Worm (Caenorhabditis elegans) whole organism, L4/young adult: Measurements from ENCODE around the gene T02H6.7.

Source experiments
- W03F9.2 ChIP-seq: fragments of 150-350 bp; optimal IDR thresholded peaks from 2 replicates; lab custom pipeline; 2014; ENCODE audit warnings: missing biosample characterization, missing genetic modification characterization
- dao-5 ChIP-seq: sonication (generic microtip); optimal IDR thresholded peaks from 2 replicates; lab custom pipeline; 2016; ENCODE audit warnings: missing genotype, missing genetic modification characterization, moderate library complexity, missing compliant biosample characterization
- him-1 ChIP-seq: sonication (generic microtip); optimal IDR thresholded peaks from 2 replicates; lab custom pipeline; 2016; ENCODE audit warnings: missing genotype, missing genetic modification reagents, missing genetic modification characterization, missing compliant biosample characterization

Gene T02H6.7

DNA sequence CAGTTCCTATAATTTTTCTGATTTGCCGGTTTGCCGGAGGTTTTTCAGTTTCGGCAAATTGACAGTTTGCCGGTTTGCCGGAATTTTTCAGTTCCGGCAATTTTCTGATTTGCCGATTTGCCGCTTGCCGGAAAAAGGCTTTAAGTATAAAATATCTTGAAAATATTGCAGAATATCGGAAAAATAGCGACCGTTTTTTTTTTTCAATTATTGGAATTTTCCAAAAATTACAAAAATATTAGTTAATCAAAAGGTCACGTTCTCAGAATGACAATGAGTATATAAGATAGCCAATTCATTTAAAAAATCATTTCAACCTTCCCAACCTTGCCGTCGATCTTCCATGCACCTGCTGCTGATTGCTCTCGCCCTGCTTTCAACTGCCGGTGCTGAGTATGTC is at the start of gene T02H6.7:
T02H6.7 (plus strand) TSS at position 301 of the 400 bp plus-strand sequence.
- no peak for TF ChIP-seq him-1
- no peak for TF ChIP-seq W03F9.2
- TF ChIP-seq dao-5 = no peak

DNA sequence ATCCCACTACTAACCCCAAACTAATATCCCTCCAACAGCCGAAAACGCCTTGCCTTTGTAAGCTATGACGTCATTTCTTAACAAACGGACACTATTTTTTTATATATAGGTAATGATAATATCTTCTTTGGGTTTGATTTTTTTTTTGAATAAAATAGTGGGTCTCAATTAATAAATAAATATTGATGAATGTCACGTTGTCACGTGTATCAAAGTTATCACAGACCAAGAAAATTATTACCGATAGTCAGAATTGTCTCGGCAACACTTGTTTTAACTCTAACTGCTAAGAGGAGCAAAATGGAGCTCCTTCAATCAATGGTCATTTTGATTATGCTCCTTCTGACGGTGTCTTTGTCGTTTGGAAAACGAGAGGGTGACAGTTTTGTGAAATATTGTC is 48.4 kb upstream of the T02H6.7 start, which contains the start of gene T04B8.1:
T04B8.1 (plus strand) TSS at position 301 of the 400 bp plus-strand sequence.
- TF ChIP-seq him-1 (no peak), dao-5 (no peak), W03F9.2 (no peak)

ce11 chrII:639467-639866 is 43.0 kb upstream of the T02H6.7 start, which contains the start of gene K07E8.6:
Gene K07E8.6, minus strand, starts transcription at chrII:639567.
- TF ChIP-seq dao-5 (no peak), him-1 (no peak)

- TF ChIP-seq W03F9.2 (no peak), him-1 (no peak), dao-5 (no peak)
These were observed 38.7 kb upstream of the T02H6.7 start for ce11 chrII:643733-644132.

ce11 chrII:650321-651005 is 32.0 kb upstream of the T02H6.7 start, which contains the start of the genes K07E8.7 and frpr-14:
Gene K07E8.7, minus strand, starts transcription at chrII:650367.
Gene frpr-14, plus strand, starts transcription at chrII:650955.
- TF ChIP-seq W03F9.2 (no peak), him-1 (no peak), dao-5 (no peak)

- TF ChIP-seq him-1 = no peak
- TF ChIP-seq dao-5 = no peak
- TF ChIP-seq W03F9.2 = no peak
These were observed 31.1 kb upstream of the T02H6.7 start for ce11 chrII:651324-651723.

DNA sequence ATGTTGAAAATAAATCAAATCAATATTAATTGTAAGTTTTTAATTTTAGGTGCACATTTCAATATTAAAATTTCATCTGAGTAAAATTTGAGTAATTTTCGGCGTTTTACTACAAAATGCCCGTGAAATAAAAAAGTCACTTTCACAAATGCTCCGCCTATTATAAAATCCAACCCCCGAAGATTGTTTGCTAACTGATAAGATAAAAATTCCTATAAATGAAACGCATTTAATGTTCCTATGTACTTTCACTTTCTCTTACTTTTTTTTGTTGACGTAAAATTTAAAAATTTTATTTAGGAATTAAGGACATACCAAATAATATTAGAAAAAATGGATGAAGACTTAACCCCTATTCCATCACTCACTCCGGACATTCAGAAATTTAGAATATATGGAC is 24.1 kb upstream of the T02H6.7 start, which contains the start of gene sdz-24:
sdz-24 (plus strand) TSS at position 301 of the 400 bp plus-strand sequence.
- TF ChIP-seq W03F9.2 (no peak), dao-5 (no peak), him-1 (no peak)

ce11 chrII:661696-662095 is 20.7 kb upstream of the T02H6.7 start, which contains the start of gene sri-45:
Gene sri-45, minus strand, starts transcription at chrII:661796.
- TF ChIP-seq him-1 (no peak), W03F9.2 (no peak), dao-5 (no peak)

DNA sequence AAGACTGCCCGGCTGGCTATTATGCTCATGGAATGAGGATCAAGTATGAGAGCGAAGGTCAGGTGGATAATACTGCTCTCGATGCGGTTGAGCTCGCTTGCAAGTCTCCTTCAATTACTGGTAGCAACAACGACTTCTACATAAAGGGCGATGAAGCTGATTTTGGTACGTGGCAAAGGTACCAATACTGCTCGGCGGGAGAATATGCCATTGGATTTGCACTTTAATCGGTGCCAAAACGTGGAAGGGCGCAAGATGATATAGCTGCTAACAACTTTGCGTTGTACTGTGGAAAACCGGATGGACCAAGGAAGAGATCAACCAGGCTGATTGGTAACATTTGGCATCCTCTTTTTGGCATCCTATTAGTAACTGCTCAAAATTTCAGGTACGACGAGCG is 14.6 kb upstream of the T02H6.7 start:
- TF ChIP-seq him-1 = no peak
- no peak for TF ChIP-seq dao-5
- TF ChIP-seq W03F9.2 = no peak

- TF ChIP-seq him-1 (no peak), W03F9.2 (no peak), dao-5 (no peak)
These were observed 11.4 kb upstream of the T02H6.7 start, which contains the start of gene sri-46 for ce11 chrII:671025-671424. Gene sri-46, minus strand, starts transcription at chrII:671125.

ce11 chrII:674116-674515 is 8.3 kb upstream of the T02H6.7 start, which contains the start of gene Y39F10C.3:
Gene Y39F10C.3, plus strand, starts transcription at chrII:674416.
- TF ChIP-seq dao-5 = no peak
- no peak for TF ChIP-seq W03F9.2
- no peak for TF ChIP-seq him-1

DNA sequence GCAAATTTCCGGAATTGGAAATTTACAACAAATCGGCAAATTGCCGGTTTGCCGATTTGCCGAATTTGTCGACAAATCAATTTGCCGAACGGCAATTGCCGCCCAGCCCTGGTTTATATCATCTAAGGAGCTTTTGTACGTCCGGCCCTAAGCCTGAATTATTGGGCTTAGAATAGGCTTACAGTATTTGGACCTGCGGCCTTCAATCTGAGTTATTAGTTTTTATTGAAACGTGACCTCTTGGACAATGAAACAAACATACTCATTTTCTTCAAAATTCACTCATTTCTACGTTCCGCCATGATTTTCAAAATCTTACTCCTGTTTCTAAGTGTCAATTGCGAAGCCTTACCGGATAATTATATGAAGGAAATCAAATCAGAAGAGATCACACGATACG is 7.1 kb upstream of the T02H6.7 start, which contains the start of gene Y39F10C.1:
Y39F10C.1 (plus strand) TSS at position 301 of the 400 bp plus-strand sequence.
- TF ChIP-seq him-1 (no peak), dao-5 (no peak), W03F9.2 (no peak)

- no peak for TF ChIP-seq him-1
- no peak for TF ChIP-seq dao-5
- no peak for TF ChIP-seq W03F9.2
These were observed 6.6 kb upstream of the T02H6.7 start for ce11 chrII:675822-676221.

- TF ChIP-seq him-1 (no peak), W03F9.2 (no peak), dao-5 (no peak)
These were observed 3.8 kb upstream of the T02H6.7 start, which contains the start of gene T02H6.9 for ce11 chrII:678581-678980. Gene T02H6.9, plus strand, starts transcription at chrII:678881.

DNA sequence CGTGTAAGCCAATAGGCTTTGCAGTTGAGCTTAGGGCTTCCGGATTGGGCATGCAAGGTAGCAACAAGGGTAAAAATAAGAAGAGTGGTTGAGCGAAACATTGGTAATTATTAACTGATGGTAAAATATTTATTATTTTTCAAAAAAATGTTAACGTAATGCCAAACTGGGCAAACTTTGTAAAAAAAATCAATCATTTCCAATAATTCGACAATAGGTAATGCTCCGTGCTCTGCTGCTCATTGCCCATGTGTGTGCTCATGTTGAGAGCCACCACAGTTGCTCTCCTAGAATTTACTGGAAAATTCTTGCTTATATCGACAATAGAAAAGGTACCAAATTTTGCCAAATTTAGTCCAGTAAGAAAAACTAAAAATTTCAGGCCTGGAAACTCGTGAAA is 1.8 kb upstream of the T02H6.7 start, which contains the start of the genes T02H6.10 and T02H6.8:
T02H6.10 (minus strand) TSS at position 101 of the 400 bp plus-strand sequence.
T02H6.8 (plus strand) TSS at position 221 of the 400 bp plus-strand sequence.
- no peak for TF ChIP-seq dao-5
- TF ChIP-seq W03F9.2 = no peak
- no peak for TF ChIP-seq him-1

DNA sequence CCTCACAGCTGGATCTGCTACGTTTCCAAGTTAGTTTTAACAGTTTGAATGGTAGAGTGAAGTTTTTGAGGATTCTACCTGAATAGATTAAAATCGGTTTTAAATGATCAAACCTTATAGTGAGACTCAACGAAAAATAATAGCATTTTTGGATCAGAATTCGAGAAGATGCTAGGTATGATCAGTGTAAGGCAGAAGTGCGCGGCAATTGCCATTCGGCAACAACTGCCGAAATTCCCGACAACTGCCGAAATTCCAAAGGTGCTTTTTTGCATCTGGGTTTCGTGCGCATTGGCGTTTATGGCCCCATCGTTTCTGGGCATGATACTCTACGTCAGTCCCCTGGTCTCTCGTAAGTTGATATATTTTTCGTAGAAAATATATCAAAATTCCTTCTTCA is 1.0 kb downstream of the T02H6.7 start, which contains the start of gene T02H6.6:
T02H6.6 (plus strand) TSS at position 301 of the 400 bp plus-strand sequence.
- TF ChIP-seq W03F9.2 (no peak), him-1 (no peak)
